Worm (Caenorhabditis elegans): ENCODE results near the gene T21C9.11.

- TF ChIP-seq hmg-4 (GFP tag; optimal IDR thresholded peaks at IDR 0.05), result no peak
- TF ChIP-seq flt-1 (GFP tag; IDR thresholded peaks at IDR 0.05), result no peak
- TF ChIP-seq ama-1 (optimal IDR thresholded peaks at IDR 0.05), result no peak
Measured at ce11 chrV:10548981-10549380, 45.7 kb downstream of the T21C9.11 start, which contains the start of gene srd-34.

Measured in whole organism, early embryonic.